Fruit fly (Drosophila melanogaster) whole organism, embryonic: Measurements from ENCODE around the gene sra.

ENCODE experiments used
- Adf1 ChIP-seq: fragments of 200-800 bp; sonication (Bioruptor generic); IDR thresholded peaks from 2 replicates; pipeline ENCODE4 v1.3.6; 2022; ENCODE audit warnings: missing biosample characterization, missing genetic modification characterization
- Asciz ChIP-seq: fragments of 200-800 bp; sonication (Bioruptor generic); optimal IDR thresholded peaks from 2 replicates; lab custom pipeline; 2017; ENCODE audit warnings: missing biosample characterization, mild to moderate bottlenecking, missing genetic modification characterization, missing genetic modification reagents
- Bdp1 ChIP-seq: fragments of 200-800 bp; sonication (Bioruptor generic); optimal IDR thresholded peaks from 3 replicates; lab custom pipeline; 2016; ENCODE audit warnings: missing biosample characterization, missing genetic modification characterization
- Bgb ChIP-seq: fragments of 200-800 bp; sonication (Bioruptor generic); IDR thresholded peaks from 2 replicates; pipeline ENCODE4 v1.3.6; 2022; ENCODE audit warnings: missing biosample characterization, missing genetic modification characterization; ENCODE audit not compliant: partially characterized antibody
- CG10147 ChIP-seq: fragments of 200-800 bp; sonication (Bioruptor generic); optimal IDR thresholded peaks from 2 replicates; lab custom pipeline; 2019; ENCODE audit warnings: missing biosample characterization, mild to moderate bottlenecking, missing genetic modification characterization, moderate library complexity
- CG1024 ChIP-seq: fragments of 200-800 bp; sonication (Bioruptor generic); IDR thresholded peaks from 2 replicates; pipeline ENCODE4 v1.3.6; 2022; ENCODE audit warnings: missing biosample characterization, missing genetic modification characterization
- CG11504 ChIP-seq: fragments of 200-800 bp; sonication (Bioruptor generic); optimal IDR thresholded peaks from 3 replicates; lab custom pipeline; 2019; ENCODE audit warnings: missing biosample characterization, mild to moderate bottlenecking, missing genetic modification characterization, moderate library complexity
- CG12659 ChIP-seq: fragments of 200-800 bp; sonication (Bioruptor generic); optimal IDR thresholded peaks from 3 replicates; lab custom pipeline; 2017; ENCODE audit warnings: mild to moderate bottlenecking, missing biosample characterization, missing genetic modification reagents, missing genetic modification characterization
- CG12942 ChIP-seq: fragments of 200-800 bp; sonication (Bioruptor generic); optimal IDR thresholded peaks from 3 replicates; lab custom pipeline; 2016; ENCODE audit warnings: missing biosample characterization, missing genetic modification characterization
- CG13775 ChIP-seq: fragments of 200-800 bp; sonication (Bioruptor generic); optimal IDR thresholded peaks from 3 replicates; lab custom pipeline; 2017; ENCODE audit warnings: missing biosample characterization, mild to moderate bottlenecking, missing genetic modification characterization
- CG16815 ChIP-seq: fragments of 200-800 bp; sonication (Bioruptor generic); optimal IDR thresholded peaks from 3 replicates; lab custom pipeline; 2017; ENCODE audit warnings: missing biosample characterization, mild to moderate bottlenecking, missing genetic modification characterization
- CG16863 ChIP-seq: fragments of 200-800 bp; sonication (Bioruptor generic); optimal IDR thresholded peaks from 3 replicates; lab custom pipeline; 2016; ENCODE audit warnings: missing biosample characterization, missing genetic modification characterization
- CG17359 ChIP-seq: fragments of 200-800 bp; sonication (Bioruptor generic); optimal IDR thresholded peaks from 3 replicates; lab custom pipeline; 2018; ENCODE audit warnings: missing biosample characterization, mild to moderate bottlenecking, missing genetic modification characterization, moderate library complexity
- CG1832 ChIP-seq: fragments of 200-800 bp; sonication (Bioruptor generic); optimal IDR thresholded peaks from 2 replicates; lab custom pipeline; 2017; ENCODE audit warnings: missing biosample characterization, mild to moderate bottlenecking, missing genetic modification characterization, inconsistent platforms
- CG18476 ChIP-seq: fragments of 200-800 bp; sonication (Bioruptor generic); optimal IDR thresholded peaks from 2 replicates; lab custom pipeline; 2016; ENCODE audit warnings: missing biosample characterization, mild to moderate bottlenecking, missing genetic modification characterization
- CG2678 ChIP-seq: fragments of 200-800 bp; sonication (Bioruptor generic); optimal IDR thresholded peaks from 3 replicates; lab custom pipeline; 2019; ENCODE audit warnings: missing biosample characterization, mild to moderate bottlenecking, missing genetic modification characterization, moderate library complexity
- CG31441 ChIP-seq: fragments of 200-800 bp; sonication (Bioruptor generic); IDR thresholded peaks from 2 replicates; pipeline ENCODE4 v1.3.6; 2022; ENCODE audit warnings: missing biosample characterization, missing genetic modification characterization
- CG4360 ChIP-seq: fragments of 200-800 bp; sonication (Bioruptor generic); IDR thresholded peaks from 2 replicates; pipeline ENCODE4 v1.3.6; 2022; ENCODE audit warnings: missing biosample characterization, missing genetic modification characterization
- CG6791 ChIP-seq: fragments of 200-800 bp; sonication (Bioruptor generic); IDR thresholded peaks from 3 replicates; pipeline ENCODE4 v1.3.6; 2022; ENCODE audit warnings: missing biosample characterization, missing genetic modification characterization; ENCODE audit not compliant: partially characterized antibody
- CG7357 ChIP-seq: fragments of 200-800 bp; sonication (Bioruptor generic); IDR thresholded peaks from 3 replicates; pipeline ENCODE4 v1.3.6; 2022; ENCODE audit warnings: missing biosample characterization, missing genetic modification characterization
- CG7556 ChIP-seq: fragments of 200-800 bp; sonication (Bioruptor generic); optimal IDR thresholded peaks from 2 replicates; lab custom pipeline; 2017; ENCODE audit warnings: missing biosample characterization, mild to moderate bottlenecking, missing genetic modification characterization
- CG8765 ChIP-seq: fragments of 200-800 bp; sonication (Bioruptor generic); IDR thresholded peaks from 2 replicates; pipeline ENCODE4 v1.3.6; 2022; ENCODE audit warnings: missing biosample characterization, missing genetic modification characterization
- CG9215 ChIP-seq: fragments of 200-800 bp; sonication (Bioruptor generic); IDR thresholded peaks from 2 replicates; pipeline ENCODE4 v1.3.6; 2022; ENCODE audit warnings: missing biosample characterization, missing genetic modification characterization
- CG9437 ChIP-seq: fragments of 200-800 bp; sonication (Bioruptor generic); optimal IDR thresholded peaks from 2 replicates; lab custom pipeline; 2018; ENCODE audit warnings: missing biosample characterization, mild to moderate bottlenecking, missing genetic modification characterization
- CkIIα-i1 ChIP-seq: fragments of 200-800 bp; sonication (Bioruptor generic); IDR thresholded peaks from 2 replicates; pipeline ENCODE4 v1.3.6; 2022; ENCODE audit warnings: missing biosample characterization, missing genetic modification characterization
- Dad ChIP-seq: fragments of 200-800 bp; sonication (Bioruptor generic); optimal IDR thresholded peaks from 3 replicates; lab custom pipeline; 2016; ENCODE audit warnings: missing biosample characterization, missing genetic modification characterization
- Dip3 ChIP-seq: fragments of 200-800 bp; sonication (Bioruptor generic); optimal IDR thresholded peaks from 3 replicates; lab custom pipeline; 2016; ENCODE audit warnings: missing biosample characterization, missing genetic modification characterization
- Dref ChIP-seq: fragments of 200-800 bp; sonication (Bioruptor generic); IDR thresholded peaks from 2 replicates; pipeline ENCODE4 v1.3.6; 2022; ENCODE audit warnings: missing biosample characterization, missing genetic modification characterization
- ERR ChIP-seq: fragments of 200-800 bp; sonication (Bioruptor generic); optimal IDR thresholded peaks from 2 replicates; lab custom pipeline; 2016; ENCODE audit warnings: missing biosample characterization, missing genetic modification characterization
- Eip74EF ChIP-seq, 2 experiments: fragments of 200-800 bp in 1 of 2; fragments of >200 bp in 1 of 2; sonication (Bioruptor generic) in 1 of 2; optimal IDR thresholded peaks; 2 replicates each; lab custom pipeline; 2017 to 2019; ENCODE audit warnings: missing biosample characterization in 2 of 2, missing genetic modification characterization in 2 of 2, mild to moderate bottlenecking in 1 of 2, moderate library complexity in 1 of 2
- Fer1 ChIP-seq: fragments of 200-800 bp; sonication (Bioruptor generic); optimal IDR thresholded peaks from 2 replicates; lab custom pipeline; 2017; ENCODE audit warnings: missing biosample characterization, mild to moderate bottlenecking, missing genetic modification characterization
- Lhr ChIP-seq: fragments of 200-800 bp; sonication (Bioruptor generic); optimal IDR thresholded peaks from 3 replicates; lab custom pipeline; 2017; ENCODE audit warnings: mild to moderate bottlenecking, missing biosample characterization, missing genetic modification reagents, missing genetic modification characterization
- Mad ChIP-seq: fragments of 200-800 bp; sonication (Bioruptor generic); optimal IDR thresholded peaks from 2 replicates; lab custom pipeline; 2016; ENCODE audit warnings: missing biosample characterization, missing genetic modification characterization
- Nf-YC ChIP-seq: fragments of 200-800 bp; optimal IDR thresholded peaks from 3 replicates; lab custom pipeline; 2019; ENCODE audit warnings: missing biosample characterization, mild to moderate bottlenecking, missing genetic modification characterization, moderate library complexity
- Oli ChIP-seq: fragments of 200-800 bp; sonication (Bioruptor generic); optimal IDR thresholded peaks from 2 replicates; lab custom pipeline; 2018; ENCODE audit warnings: missing biosample characterization, mild to moderate bottlenecking, missing genetic modification characterization, moderate library complexity
- Opbp ChIP-seq: fragments of 200-800 bp; sonication (Bioruptor generic); IDR thresholded peaks from 3 replicates; pipeline ENCODE4 v1.3.6; 2022; ENCODE audit warnings: missing biosample characterization, missing genetic modification characterization; ENCODE audit not compliant: partially characterized antibody
- Ssrp ChIP-seq: fragments of 200-800 bp; sonication (Bioruptor generic); optimal IDR thresholded peaks from 2 replicates; lab custom pipeline; 2018; ENCODE audit warnings: missing biosample characterization, mild to moderate bottlenecking, missing genetic modification characterization, moderate library complexity
- abd-A ChIP-seq: fragments of 200-800 bp; sonication (Bioruptor generic); optimal IDR thresholded peaks from 3 replicates; lab custom pipeline; 2019; ENCODE audit warnings: missing biosample characterization, mild to moderate bottlenecking, missing genetic modification characterization, moderate library complexity
- ato ChIP-seq: fragments of 200-800 bp; sonication (Bioruptor generic); IDR thresholded peaks from 2 replicates; pipeline ENCODE4 v1.3.6; 2022; ENCODE audit warnings: missing biosample characterization, missing genetic modification characterization; ENCODE audit not compliant: partially characterized antibody
- crc ChIP-seq: fragments of 200-800 bp; sonication (Bioruptor generic); optimal IDR thresholded peaks from 2 replicates; lab custom pipeline; 2016; ENCODE audit warnings: missing biosample characterization, missing genetic modification characterization
- gce ChIP-seq: fragments of 200-800 bp; sonication (Bioruptor generic); IDR thresholded peaks from 3 replicates; pipeline ENCODE4 v1.3.6; 2022; ENCODE audit warnings: missing biosample characterization, missing genetic modification characterization
- gsb-n ChIP-seq: fragments of 200-800 bp; sonication (Bioruptor generic); optimal IDR thresholded peaks from 3 replicates; lab custom pipeline; 2018; ENCODE audit warnings: missing biosample characterization, mild to moderate bottlenecking, missing genetic modification characterization
- hbn ChIP-seq: fragments of 200-800 bp; sonication (Bioruptor generic); IDR thresholded peaks from 2 replicates; pipeline ENCODE4 v1.3.6; 2022; ENCODE audit warnings: missing biosample characterization, missing genetic modification characterization; ENCODE audit not compliant: partially characterized antibody
- lola ChIP-seq, 3 experiments: fragments of >200 bp in 2 of 3; fragments of 200-800 bp in 1 of 3; sonication (Bioruptor generic) in 1 of 3; optimal IDR thresholded peaks; 2 replicates each; lab custom pipeline; 2017 to 2019; ENCODE audit warnings: missing biosample characterization in 3 of 3, missing genetic modification characterization in 3 of 3, mild to moderate bottlenecking in 1 of 3, moderate library complexity in 1 of 3
- luna ChIP-seq: fragments of 200-800 bp; sonication (Bioruptor generic); optimal IDR thresholded peaks from 2 replicates; lab custom pipeline; 2016; ENCODE audit warnings: missing biosample characterization, missing genetic modification characterization
- mirr ChIP-seq: fragments of 200-800 bp; sonication (Bioruptor generic); optimal IDR thresholded peaks from 3 replicates; lab custom pipeline; 2018; ENCODE audit warnings: missing biosample characterization, mild to moderate bottlenecking, missing genetic modification characterization
- sens ChIP-seq: fragments of 200-800 bp; sonication (Bioruptor generic); peaks from one replicate; lab custom pipeline; 2016; ENCODE audit warnings: missing biosample characterization, missing genetic modification characterization
- ttk ChIP-seq: fragments of 200-800 bp; sonication (Bioruptor generic); IDR thresholded peaks from 2 replicates; pipeline ENCODE4 v2.1.2; 2022; ENCODE audit warnings: missing biosample characterization, missing genetic modification characterization

Gene sra

dm6 chr3R:16223252-16224037 is 36.6 kb downstream of the sra start (continued):
- TF ChIP-seq CkIIα-i1 (GFP tag; lab: Robert Waterston, UW), result no peak
- peak in 1 of 2 experiments; percentile 23 for TF ChIP-seq Eip74EF (GFP tag; optimal IDR thresholded peaks at IDR 0.05; lab: Kevin White, UChicago)
- TF ChIP-seq CG7556 (GFP tag; lab: Kevin White, UChicago), result peak; percentile 55
- peak; percentile 51 for TF ChIP-seq Oli
- TF ChIP-seq CG6791 (GFP tag; lab: Robert Waterston, UW), result peak; percentile 52; the same call in 1 of the 3 replicates
- TF ChIP-seq CG16815 (GFP tag; lab: Kevin White, UChicago), result peak; percentile 1
- TF ChIP-seq Dref (GFP tag; lab: Robert Waterston, UW), result no peak
- no peak for TF ChIP-seq gsb-n (tag; lab: Kevin White, UChicago)
- TF ChIP-seq lola (GFP tag; optimal IDR thresholded peaks at IDR 0.05; lab: Kevin White, UChicago), result no peak
- TF ChIP-seq Fer1, result peak; percentile 55
- TF ChIP-seq Nf-YC (tag; lab: Kevin White, UChicago), result peak; percentile 11
- TF ChIP-seq Opbp, result peak; percentile 60; the same call in 2 of the 3 replicates
- TF ChIP-seq CG8765 (GFP tag; lab: Robert Waterston, UW), result 0 out of 2 replicates have a peak, but pooled peaks have one; percentile 29
- peak; percentile 3 for TF ChIP-seq Dip3 (GFP tag; lab: Kevin White, UChicago)
- peak; percentile 12 for TF ChIP-seq CG12659 (GFP tag; lab: Kevin White, UChicago)
- TF ChIP-seq CG12942 (GFP tag; lab: Kevin White, UChicago), result no peak
- TF ChIP-seq CG31441 (GFP tag; lab: Robert Waterston, UW), result no peak
- no peak for TF ChIP-seq CG1832
- no peak for TF ChIP-seq ato (GFP tag; lab: Robert Waterston, UW)
- peak; percentile 55 for TF ChIP-seq mirr (GFP tag; lab: Kevin White, UChicago)
- peak; percentile 42 for TF ChIP-seq CG18476
- no peak for TF ChIP-seq CG7357
- peak; percentile 27 for TF ChIP-seq CG9437 (GFP tag; lab: Kevin White, UChicago)
- TF ChIP-seq luna, result no peak
- TF ChIP-seq CG4360 (GFP tag; lab: Robert Waterston, UW), result peak; percentile 57; the same call in 1 of the 2 replicates
- 0 out of 3 replicates have a peak, but pooled peaks have one; percentile 42 for TF ChIP-seq gce (GFP tag; lab: Robert Waterston, UW)
- TF ChIP-seq CG11504 (tag; lab: Kevin White, UChicago), result peak; percentile 78
- peak; percentile 88 for TF ChIP-seq Adf1 (GFP tag; lab: Robert Waterston, UW)
- peak; percentile 10 for TF ChIP-seq Asciz (GFP tag; lab: Kevin White, UChicago)
- TF ChIP-seq Ssrp (tag; lab: Kevin White, UChicago), result peak; percentile 35
- TF ChIP-seq Dad (GFP tag; lab: Kevin White, UChicago), result no peak
- TF ChIP-seq abd-A (tag; lab: Kevin White, UChicago), result peak; percentile 90
- no peak for TF ChIP-seq Bdp1 (GFP tag; lab: Kevin White, UChicago)
- peak; percentile 62 for TF ChIP-seq sens (GFP tag; lab: Kevin White, UChicago)
- TF ChIP-seq hbn (GFP tag; lab: Robert Waterston, UW), result no peak
- no peak for TF ChIP-seq crc (GFP tag; lab: Kevin White, UChicago)
- peak; percentile 20 for TF ChIP-seq CG13775 (GFP tag; lab: Kevin White, UChicago)
- no peak; the same call in 1 of the 2 replicates for TF ChIP-seq ttk (GFP tag; lab: Robert Waterston, UW)
- TF ChIP-seq Bgb (GFP tag; lab: Robert Waterston, UW), result peak; percentile 49
- peak; percentile 74 for TF ChIP-seq CG2678 (tag; lab: Kevin White, UChicago)
- 0 out of 2 replicates have a peak, but pooled peaks have one; percentile 3 for TF ChIP-seq CG1024 (GFP tag; lab: Robert Waterston, UW)
- no peak for TF ChIP-seq Lhr (GFP tag; lab: Kevin White, UChicago)
- TF ChIP-seq CG9215 (GFP tag; lab: Robert Waterston, UW), result no peak
- TF ChIP-seq CG17359, result peak; percentile 29
- TF ChIP-seq CG10147 (GFP tag; lab: Kevin White, UChicago), result peak; percentile 3
- no peak for TF ChIP-seq Mad (GFP tag; lab: Kevin White, UChicago)
- peak; percentile 6 for TF ChIP-seq ERR (GFP tag; lab: Kevin White, UChicago)
- peak; percentile 13 for TF ChIP-seq CG16863 (GFP tag; lab: Kevin White, UChicago)
